Fruit fly (Drosophila melanogaster): ENCODE results near the gene CG15531.

The CG15531 gene

dm6 chr3R:30189836-30190235 lies 6.2 kb downstream of the CG15531 start (continued):
- peak; percentile 39 for TF ChIP-seq maf-S (GFP tag; optimal IDR thresholded peaks at IDR 0.05)
- peak; percentile 50 for TF ChIP-seq HLH54F (GFP tag; optimal IDR thresholded peaks at IDR 0.05)
- TF ChIP-seq otp (GFP tag; IDR thresholded peaks at IDR 0.05) = peak; percentile 77; the same call in 2 of the 3 replicates
- no peak for TF ChIP-seq inv (GFP tag; IDR thresholded peaks at IDR 0.05; ENCODE audit: partially characterized antibody)
- no peak for TF ChIP-seq Camta (GFP tag; optimal IDR thresholded peaks at IDR 0.05)
- no peak for TF ChIP-seq tna (GFP tag; IDR thresholded peaks at IDR 0.05; ENCODE audit: partially characterized antibody)
- TF ChIP-seq run (tag; optimal IDR thresholded peaks at IDR 0.05) = peak; percentile 36
- no peak for TF ChIP-seq CG6765 (GFP tag; optimal IDR thresholded peaks at IDR 0.05)
- TF ChIP-seq dm (GFP tag; optimal IDR thresholded peaks at IDR 0.05) = no peak
- no peak for TF ChIP-seq pzg (GFP tag; optimal IDR thresholded peaks at IDR 0.05)
- no peak for TF ChIP-seq NK7.1 (GFP tag; optimal IDR thresholded peaks at IDR 0.05)
- TF ChIP-seq sna (GFP tag; IDR thresholded peaks at IDR 0.05; ENCODE audit: partially characterized antibody) = no peak
- TF ChIP-seq CG10462 (GFP tag; optimal IDR thresholded peaks at IDR 0.05) = peak; percentile 16
- peak; percentile 52 for TF ChIP-seq CG10654 (GFP tag; optimal IDR thresholded peaks at IDR 0.05)
- no peak for TF ChIP-seq Hey (tag; optimal IDR thresholded peaks at IDR 0.05)
- peak in 1 of 2 experiments; percentile 63 for TF ChIP-seq Eip74EF (GFP tag; optimal IDR thresholded peaks at IDR 0.05)
- TF ChIP-seq NC2α (GFP tag; optimal IDR thresholded peaks at IDR 0.05) = no peak
- TF ChIP-seq CG9727 (GFP tag; optimal IDR thresholded peaks at IDR 0.05) = peak; percentile 56
- peak; percentile 67; the same call in 1 of the 2 replicates for TF ChIP-seq CG5953 (GFP tag; IDR thresholded peaks at IDR 0.05)
- no peak for TF ChIP-seq Max (GFP tag; optimal IDR thresholded peaks at IDR 0.05)
- TF ChIP-seq twi (tag; optimal IDR thresholded peaks at IDR 0.05) = peak; percentile 27
- peak; percentile 62 for TF ChIP-seq Hsf (GFP tag; optimal IDR thresholded peaks at IDR 0.05)
- no peak for TF ChIP-seq Scr (GFP tag; IDR thresholded peaks at IDR 0.05; ENCODE audit: partially characterized antibody)
- TF ChIP-seq CG12104 (GFP tag; optimal IDR thresholded peaks at IDR 0.05) = peak; percentile 50
- peak; percentile 67 for TF ChIP-seq CG8388 (GFP tag; optimal IDR thresholded peaks at IDR 0.05)
- 0 out of 2 replicates have a peak, but pooled peaks have one; percentile 13 for TF ChIP-seq CkIIα-i1 (GFP tag; IDR thresholded peaks at IDR 0.05)
- peak; percentile 76 for TF ChIP-seq CG13424 (tag; optimal IDR thresholded peaks at IDR 0.05)
- TF ChIP-seq CG11456 (GFP tag; IDR thresholded peaks at IDR 0.05) = peak; percentile 69; the same call in 2 of the 3 replicates
- TF ChIP-seq CG15479 (GFP tag; optimal IDR thresholded peaks at IDR 0.05) = no peak
- no peak for TF ChIP-seq Neu2 (GFP tag; optimal IDR thresholded peaks at IDR 0.05; ENCODE audit: borderline replicate concordance)
- TF ChIP-seq CTCF (GFP tag; optimal IDR thresholded peaks at IDR 0.05) = peak; percentile 3
- TF ChIP-seq lilli (GFP tag; optimal IDR thresholded peaks at IDR 0.05) = peak; percentile 50
- TF ChIP-seq Chrac-16 (GFP tag; optimal IDR thresholded peaks at IDR 0.05) = peak; percentile 63
- peak; percentile 18 for TF ChIP-seq Atf-2 (GFP tag; optimal IDR thresholded peaks at IDR 0.05)
- no peak for TF ChIP-seq CG7928 (GFP tag; optimal IDR thresholded peaks at IDR 0.05)
- TF ChIP-seq gce (GFP tag; IDR thresholded peaks at IDR 0.05) = peak; percentile 75; the same call in 1 of the 3 replicates
- TF ChIP-seq slp2 (GFP tag; optimal IDR thresholded peaks at IDR 0.05) = peak; percentile 38
- TF ChIP-seq Dek (tag; optimal IDR thresholded peaks at IDR 0.05) = peak; percentile 60
- TF ChIP-seq grn (GFP tag; optimal IDR thresholded peaks at IDR 0.05) = no peak
- TF ChIP-seq gfzf (GFP tag; optimal IDR thresholded peaks at IDR 0.05) = no peak
- no peak for TF ChIP-seq CG13894 (tag; optimal IDR thresholded peaks at IDR 0.05)
- peak; percentile 52 for TF ChIP-seq klu (GFP tag; IDR thresholded peaks at IDR 0.05)
- TF ChIP-seq sisA (GFP tag; IDR thresholded peaks at IDR 0.05) = peak; percentile 82
- peak; percentile 81 for TF ChIP-seq zfh1 (GFP tag; IDR thresholded peaks at IDR 0.05)
- peak; percentile 22 for TF ChIP-seq CG12236 (GFP tag; optimal IDR thresholded peaks at IDR 0.05)
- TF ChIP-seq Deaf1 (tag; optimal IDR thresholded peaks at IDR 0.05) = peak; percentile 33
- TF ChIP-seq Lpt (GFP tag; optimal IDR thresholded peaks at IDR 0.05) = no peak
- peak; percentile 54 for TF ChIP-seq CG7556 (GFP tag; optimal IDR thresholded peaks at IDR 0.05)
- peak; percentile 52; the same call in 1 of the 2 replicates for TF ChIP-seq CG3847 (GFP tag; IDR thresholded peaks at IDR 0.05)
- peak; percentile 66 for TF ChIP-seq Meics (GFP tag; optimal IDR thresholded peaks at IDR 0.05)
- no peak for TF ChIP-seq Hr39 (optimal IDR thresholded peaks at IDR 0.05)
- TF ChIP-seq eve (GFP tag; optimal IDR thresholded peaks at IDR 0.05) = no peak

Data from whole organism, embryonic.